Fruit fly (Drosophila melanogaster): Measurements from ENCODE around the gene ng3.
A peak's percentile ranks its signal among the peaks of the same experiment; 100 is the strongest.

ng3 gene

dm6 chrX:3273557-3273956 is 31.7 kb upstream of the ng3 start (continued):
- TF ChIP-seq fd3F (GFP tag; optimal IDR thresholded peaks at IDR 0.05) (no peak), Taf1 (GFP tag; IDR thresholded peaks at IDR 0.05) (0 out of 2 replicates have a peak, but pooled peaks have one; percentile 22), CG17912 (GFP tag; optimal IDR thresholded peaks at IDR 0.05) (no peak), CG2120 (GFP tag; optimal IDR thresholded peaks at IDR 0.05) (peak; percentile 69)

- TF ChIP-seq sqz (GFP tag; optimal IDR thresholded peaks at IDR 0.05) (peak; percentile 58), tin (GFP tag; optimal IDR thresholded peaks at IDR 0.05) (no peak), lab (GFP tag; optimal IDR thresholded peaks at IDR 0.05) (peak; percentile 29), CG13296 (GFP tag; optimal IDR thresholded peaks at IDR 0.05) (peak; percentile 29), exex (tag; optimal IDR thresholded peaks at IDR 0.05) (peak; percentile 92), sug (tag; optimal IDR thresholded peaks at IDR 0.05) (peak; percentile 18), ash1 (GFP tag; optimal IDR thresholded peaks at IDR 0.05) (no peak)
These were observed 23.9 kb upstream of the ng3 start for dm6 chrX:3265828-3266227.

dm6 chrX:3260536-3260935 is 18.7 kb upstream of the ng3 start:
- no peak for TF ChIP-seq Lhr (GFP tag; optimal IDR thresholded peaks at IDR 0.05)
- peak; percentile 57 for TF ChIP-seq lab (GFP tag; optimal IDR thresholded peaks at IDR 0.05)
- 0 out of 2 replicates have a peak, but pooled peaks have one; percentile 15 for TF ChIP-seq Rfx (GFP tag; IDR thresholded peaks at IDR 0.05)
- TF ChIP-seq CG34376 (GFP tag; optimal IDR thresholded peaks at IDR 0.05) = peak; percentile 5
- no peak for TF ChIP-seq CG9609 (GFP tag; optimal IDR thresholded peaks at IDR 0.05)
- no peak for TF ChIP-seq corto (GFP tag; optimal IDR thresholded peaks at IDR 0.05)
- TF ChIP-seq CG32772 (GFP tag; IDR thresholded peaks at IDR 0.05) = no peak
- TF ChIP-seq twi (tag; optimal IDR thresholded peaks at IDR 0.05) = no peak
- TF ChIP-seq Pdp1 (GFP tag; optimal IDR thresholded peaks at IDR 0.05) = peak in 1 of 2 experiments; percentile 69
- peak; percentile 46 for TF ChIP-seq mirr (GFP tag; optimal IDR thresholded peaks at IDR 0.05)
- TF ChIP-seq sug (tag; optimal IDR thresholded peaks at IDR 0.05) = peak; percentile 39
- no peak for TF ChIP-seq psq (GFP tag; optimal IDR thresholded peaks at IDR 0.05)
- TF ChIP-seq sd (tag; optimal IDR thresholded peaks at IDR 0.05) = peak; percentile 1
- 0 out of 3 replicates have a peak, but pooled peaks have one; percentile 35 for TF ChIP-seq row (GFP tag; IDR thresholded peaks at IDR 0.05)
- TF ChIP-seq CG12071 (GFP tag; optimal IDR thresholded peaks at IDR 0.05) = no peak
- no peak for TF ChIP-seq ssp (GFP tag; IDR thresholded peaks at IDR 0.05)
- TF ChIP-seq CG8290 (GFP tag; optimal IDR thresholded peaks at IDR 0.05) = no peak
- no peak for TF ChIP-seq CG8290 (tag; optimal IDR thresholded peaks at IDR 0.05)
- peak; percentile 25 for TF ChIP-seq CG17359 (tag; optimal IDR thresholded peaks at IDR 0.05)
- peak; percentile 34; the same call in 1 of the 2 replicates for TF ChIP-seq slbo (GFP tag; IDR thresholded peaks at IDR 0.05)
- TF ChIP-seq CG10543 (GFP tag; optimal IDR thresholded peaks at IDR 0.05) = peak; percentile 9
- peak; percentile 81 for TF ChIP-seq exex (tag; optimal IDR thresholded peaks at IDR 0.05)
- peak; percentile 25 for TF ChIP-seq grau (tag; optimal IDR thresholded peaks at IDR 0.05)
- peak; percentile 56 for TF ChIP-seq GATAe (GFP tag; conservative IDR thresholded peaks at IDR 0.05)
- TF ChIP-seq caup (GFP tag; optimal IDR thresholded peaks at IDR 0.05; ENCODE audit: severe bottlenecking) = no peak
- no peak for TF ChIP-seq CG3281 (GFP tag; optimal IDR thresholded peaks at IDR 0.05)

- TF ChIP-seq hb (GFP tag; IDR thresholded peaks at IDR 0.05; ENCODE audit: partially characterized antibody) (no peak), CG16813 (GFP tag; IDR thresholded peaks at IDR 0.05; ENCODE audit: partially characterized antibody) (no peak; the same call in 2 of the 3 replicates), nau (GFP tag; optimal IDR thresholded peaks at IDR 0.05) (peak; percentile 95), sr (GFP tag; IDR thresholded peaks at IDR 0.05) (peak; percentile 22; the same call in 1 of the 3 replicates), Drgx (GFP tag; IDR thresholded peaks at IDR 0.05) (peak; percentile 92), Elba2 (GFP tag; optimal IDR thresholded peaks at IDR 0.05) (no peak), CG11085 (GFP tag; IDR thresholded peaks at IDR 0.05) (peak; percentile 85), pfk (GFP tag; optimal IDR thresholded peaks at IDR 0.05) (no peak), CG13123 (GFP tag; optimal IDR thresholded peaks at IDR 0.05) (peak; percentile 84), gro (GFP tag; optimal IDR thresholded peaks at IDR 0.05) (peak; percentile 95), HLH3B (GFP tag; IDR thresholded peaks at IDR 0.05) (peak; percentile 95), CG12391 (tag; optimal IDR thresholded peaks at IDR 0.05) (peak; percentile 95)
These were observed 13.9 kb upstream of the ng3 start for dm6 chrX:3255569-3256309.
